Worm (Caenorhabditis elegans) whole organism, L1 larva: Measurements from ENCODE around the gene C35D10.6.
A peak's percentile ranks its signal among the peaks of the same experiment; 100 is the strongest.

Experiments used
- C16A3.4 ChIP-seq: fragments of 150-350 bp; optimal IDR thresholded peaks from 2 replicates; lab custom pipeline; 2014; ENCODE audit warnings: missing biosample characterization, missing genetic modification characterization
- F16B12.6 ChIP-seq: fragments of 150-350 bp; optimal IDR thresholded peaks from 2 replicates; lab custom pipeline; 2014; ENCODE audit warnings: missing biosample characterization, missing genetic modification characterization
- aha-1 ChIP-seq: fragments of 150-350 bp; optimal IDR thresholded peaks from 2 replicates; lab custom pipeline; 2014; ENCODE audit warnings: missing biosample characterization, missing genetic modification characterization
- blmp-1 ChIP-seq: fragments of 150-350 bp; optimal IDR thresholded peaks from 2 replicates; lab custom pipeline; 2014; ENCODE audit warnings: missing biosample characterization, missing genetic modification characterization
- ceh-63 ChIP-seq: fragments of 200-800 bp; sonication (Bioruptor generic); optimal IDR thresholded peaks from 2 replicates; lab custom pipeline; 2018; ENCODE audit warnings: mild to moderate bottlenecking, missing genetic modification characterization, missing compliant biosample characterization
- ceh-8 ChIP-seq: fragments of 200-800 bp; sonication (Bioruptor generic); optimal IDR thresholded peaks from 2 replicates; lab custom pipeline; 2018; ENCODE audit warnings: mild to moderate bottlenecking, missing genetic modification characterization, moderate library complexity, missing compliant biosample characterization
- ceh-82 ChIP-seq, 3 experiments: fragments of 150-350 bp in 1 of 3; sonication (generic microtip) in 2 of 3; optimal IDR thresholded peaks; 2 replicates each; lab custom pipeline; 2014 to 2017; ENCODE audit warnings: missing biosample characterization in 3 of 3, missing genetic modification characterization in 3 of 3
- ceh-88 ChIP-seq: fragments of 200-800 bp; sonication (Bioruptor generic); IDR thresholded peaks from 2 replicates; pipeline ENCODE4 v1.3.6; 2022; ENCODE audit warnings: missing genetic modification characterization, missing compliant biosample characterization
- ceh-90 ChIP-seq: sonication (generic microtip); optimal IDR thresholded peaks from 2 replicates; lab custom pipeline; 2016; ENCODE audit warnings: missing genetic modification characterization, missing compliant biosample characterization
- dpl-1 ChIP-seq, 3 experiments: fragments of 150-350 bp in 2 of 3; sonication (generic microtip) in 1 of 3; optimal IDR thresholded peaks; 2 replicates each; lab custom pipeline; 2014 to 2017; ENCODE audit warnings: missing biosample characterization in 3 of 3, missing genetic modification characterization in 3 of 3, missing genetic modification reagents in 3 of 3
- dsc-1 ChIP-seq: sonication (generic microtip); optimal IDR thresholded peaks from 2 replicates; lab custom pipeline; 2016; ENCODE audit warnings: mild to moderate bottlenecking, missing genetic modification characterization, missing compliant biosample characterization
- efl-1 ChIP-seq, 4 experiments: fragments of 150-350 bp; optimal IDR thresholded peaks in 3 of 4; peaks in 1 of 4; 1 replicate in 1 of 4; 2 replicates in 3 of 4; lab custom pipeline; 2014; ENCODE audit warnings: missing biosample characterization in 2 of 4, missing genetic modification characterization in 2 of 4, missing genetic modification reagents in 2 of 4
- elt-2 ChIP-seq: sonication (generic microtip); optimal IDR thresholded peaks from 2 replicates; lab custom pipeline; 2016; ENCODE audit warnings: missing genetic modification characterization, mild to moderate bottlenecking, inconsistent platforms, missing compliant biosample characterization, missing genetic modification reagents
- ets-5 ChIP-seq: fragments of 200-800 bp; sonication (Bioruptor generic); IDR thresholded peaks from 2 replicates; pipeline ENCODE4 v1.3.6; 2022; ENCODE audit warnings: missing genetic modification characterization, missing compliant biosample characterization
- fkh-10 ChIP-seq: sonication (generic microtip); optimal IDR thresholded peaks from 2 replicates; lab custom pipeline; 2017; ENCODE audit warnings: missing biosample characterization, missing genetic modification reagents, missing genetic modification characterization
- grh-1 ChIP-seq: fragments of 200-800 bp; sonication (Bioruptor generic); IDR thresholded peaks from 2 replicates; pipeline ENCODE4 v1.3.6; 2022; ENCODE audit warnings: missing genetic modification reagents, missing genetic modification characterization, missing compliant biosample characterization
- hpl-2 ChIP-seq: fragments of 150-350 bp; optimal IDR thresholded peaks from 2 replicates; lab custom pipeline; 2014; ENCODE audit warnings: missing biosample characterization, missing genetic modification reagents, missing genetic modification characterization
- irx-1 ChIP-seq: sonication (generic microtip); optimal IDR thresholded peaks from 2 replicates; lab custom pipeline; 2016; ENCODE audit warnings: missing genetic modification characterization, missing compliant biosample characterization
- isw-1 ChIP-seq: fragments of 200-800 bp; sonication (Bioruptor generic); IDR thresholded peaks from 2 replicates; pipeline ENCODE4 v1.3.6; 2022; ENCODE audit warnings: missing genetic modification characterization, missing compliant biosample characterization
- lin-13 ChIP-seq: fragments of 150-350 bp; optimal IDR thresholded peaks from 2 replicates; lab custom pipeline; 2014; ENCODE audit warnings: missing biosample characterization, missing genetic modification reagents, missing genetic modification characterization
- lin-14 ChIP-seq: fragments of 200-800 bp; sonication (Bioruptor generic); optimal IDR thresholded peaks from 2 replicates; lab custom pipeline; 2018; ENCODE audit warnings: mild to moderate bottlenecking, missing genetic modification characterization, moderate library complexity, missing compliant biosample characterization
- lin-35 ChIP-seq, 2 experiments: fragments of 150-350 bp; optimal IDR thresholded peaks; 2 replicates each; lab custom pipeline; 2014; ENCODE audit warnings: missing biosample characterization in 2 of 2, missing genetic modification characterization in 2 of 2, missing genetic modification reagents in 2 of 2
- lin-39 ChIP-seq: fragments of 150-350 bp; optimal IDR thresholded peaks from 2 replicates; lab custom pipeline; 2014; ENCODE audit warnings: missing biosample characterization, missing genetic modification reagents, missing genetic modification characterization
- lsy-2 ChIP-seq, 2 experiments: fragments of 150-350 bp; optimal IDR thresholded peaks; 2 replicates each; lab custom pipeline; 2014; ENCODE audit warnings: missing biosample characterization in 2 of 2, missing genetic modification characterization in 2 of 2
- mdl-1 ChIP-seq, 2 experiments: fragments of 150-350 bp; optimal IDR thresholded peaks; 2 replicates each; lab custom pipeline; 2014 to 2017; ENCODE audit warnings: missing biosample characterization in 2 of 2, missing genetic modification characterization in 2 of 2, inconsistent platforms in 1 of 2
- mef-2 ChIP-seq: fragments of 150-350 bp; optimal IDR thresholded peaks from 2 replicates; lab custom pipeline; 2014; ENCODE audit warnings: missing biosample characterization, missing genetic modification characterization
- mep-1 ChIP-seq: fragments of 150-350 bp; optimal IDR thresholded peaks from 2 replicates; lab custom pipeline; 2014; ENCODE audit warnings: missing biosample characterization, missing genetic modification characterization
- nhr-11 ChIP-seq: fragments of 150-350 bp; optimal IDR thresholded peaks from 2 replicates; lab custom pipeline; 2014; ENCODE audit warnings: missing biosample characterization, missing genetic modification characterization
- nhr-19 ChIP-seq: fragments of 200-800 bp; sonication (Bioruptor generic); conservative IDR thresholded peaks from 2 replicates; pipeline ENCODE4 v1.3.6; 2022; ENCODE audit warnings: missing genetic modification characterization, missing compliant biosample characterization
- nhr-20 ChIP-seq: sonication (generic microtip); optimal IDR thresholded peaks from 2 replicates; lab custom pipeline; 2016; ENCODE audit warnings: mild to moderate bottlenecking, missing genetic modification characterization, missing compliant biosample characterization
- nhr-28 ChIP-seq: fragments of 150-350 bp; optimal IDR thresholded peaks from 2 replicates; lab custom pipeline; 2014; ENCODE audit warnings: missing biosample characterization, missing genetic modification characterization
- nhr-71 ChIP-seq: sonication (generic microtip); optimal IDR thresholded peaks from 2 replicates; lab custom pipeline; 2016; ENCODE audit warnings: mild to moderate bottlenecking, missing genetic modification characterization, moderate library complexity, missing compliant biosample characterization
- nhr-84 ChIP-seq: sonication (generic microtip); optimal IDR thresholded peaks from 2 replicates; lab custom pipeline; 2017; ENCODE audit warnings: missing biosample characterization, missing genetic modification characterization
- nhr-90 ChIP-seq: sonication (generic microtip); optimal IDR thresholded peaks from 2 replicates; lab custom pipeline; 2016; ENCODE audit warnings: mild to moderate bottlenecking, missing genetic modification characterization, missing compliant biosample characterization; ENCODE audit not compliant: poor library complexity
- rnt-1 ChIP-seq: sonication (generic microtip); optimal IDR thresholded peaks from 2 replicates; lab custom pipeline; 2016; ENCODE audit warnings: mild to moderate bottlenecking, missing genetic modification characterization, moderate library complexity, missing compliant biosample characterization
- skn-1 ChIP-seq: fragments of 150-350 bp; optimal IDR thresholded peaks from 2 replicates; lab custom pipeline; 2014; ENCODE audit warnings: missing biosample characterization, missing genetic modification characterization
- snu-23 ChIP-seq: sonication (generic microtip); optimal IDR thresholded peaks from 2 replicates; lab custom pipeline; 2016; ENCODE audit warnings: missing genetic modification characterization, missing compliant biosample characterization
- sptf-1 ChIP-seq: fragments of 150-350 bp; optimal IDR thresholded peaks from 2 replicates; lab custom pipeline; 2014; ENCODE audit warnings: missing biosample characterization, missing genetic modification characterization
- swsn-7 ChIP-seq: sonication (generic microtip); optimal IDR thresholded peaks from 2 replicates; lab custom pipeline; 2016; ENCODE audit warnings: missing genetic modification characterization, missing compliant biosample characterization
- unc-86 ChIP-seq: sonication (generic microtip); optimal IDR thresholded peaks from 2 replicates; lab custom pipeline; 2016; ENCODE audit warnings: missing genetic modification characterization, missing compliant biosample characterization
- xbp-1 ChIP-seq: sonication (generic microtip); optimal IDR thresholded peaks from 2 replicates; lab custom pipeline; 2016; ENCODE audit warnings: missing genetic modification characterization, missing compliant biosample characterization
- ztf-4 ChIP-seq: fragments of 150-350 bp; optimal IDR thresholded peaks from 2 replicates; lab custom pipeline; 2014; ENCODE audit warnings: missing biosample characterization, missing genetic modification characterization

Gene C35D10.6

DNA sequence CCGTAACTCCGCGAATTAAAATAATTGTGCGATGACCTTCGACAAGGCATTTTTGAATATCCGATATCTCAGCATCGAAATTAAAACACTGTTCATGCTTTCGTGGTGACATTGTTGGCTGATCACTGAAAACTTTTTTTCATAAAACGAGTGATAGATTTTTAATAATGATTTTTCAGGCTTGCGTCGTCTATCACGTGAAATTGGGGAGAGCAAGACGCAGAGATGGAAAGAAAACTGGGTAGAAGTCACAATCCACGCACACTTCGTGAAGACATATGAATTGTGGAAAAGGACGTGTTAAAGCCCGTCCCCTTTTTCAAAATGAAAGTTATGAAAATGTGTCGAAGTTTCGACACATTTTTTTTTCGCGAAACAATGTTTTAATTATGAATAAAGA, 9.4 kb upstream of the C35D10.6 start, which contains the start of gene nonu-1 (continued):
- no peak for TF ChIP-seq lsy-2 (tag; optimal IDR thresholded peaks at IDR 0.05; lab: Kevin White, UChicago)
- no peak for TF ChIP-seq lin-39 (tag; lab: Kevin White, UChicago)
- no peak for TF ChIP-seq aha-1 (tag; lab: Kevin White, UChicago)
- TF ChIP-seq mep-1, result no peak
- TF ChIP-seq elt-2 (tag; lab: Kevin White, UChicago), result peak; percentile 9
- no peak for TF ChIP-seq nhr-84 (tag; lab: Kevin White, UChicago)
- TF ChIP-seq irx-1 (tag; lab: Kevin White, UChicago), result no peak
- no peak for TF ChIP-seq ztf-4 (tag; lab: Kevin White, UChicago)
- TF ChIP-seq swsn-7 (tag; lab: Kevin White, UChicago), result no peak
- peak in 1 of 2 experiments; percentile 12 for TF ChIP-seq mdl-1 (tag; optimal IDR thresholded peaks at IDR 0.05; lab: Kevin White, UChicago)

DNA sequence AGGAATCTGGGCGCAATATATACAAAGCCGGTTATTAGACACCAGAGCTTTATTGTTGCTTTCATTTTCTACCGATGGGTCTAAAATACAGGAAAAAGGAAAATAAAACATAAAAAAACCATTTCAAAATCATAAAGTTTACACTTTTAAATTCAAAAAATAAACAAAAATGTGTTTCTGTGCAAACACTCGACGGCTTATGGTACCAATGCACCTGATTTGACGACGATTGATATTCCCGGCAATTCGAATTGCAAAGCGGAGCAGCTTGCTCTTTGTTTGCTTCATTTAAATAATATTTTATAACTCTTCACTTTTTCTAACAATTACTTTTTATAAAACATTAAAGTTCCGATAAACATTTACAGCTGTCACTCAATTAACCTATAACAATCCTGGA, 9.0 kb upstream of the C35D10.6 start, which contains the start of gene F26A1.1:
TSS of gene F26A1.1 (plus strand) at position 369 of the 400 bp plus-strand sequence.
- TF ChIP-seq ceh-82 (tag; optimal IDR thresholded peaks at IDR 0.05; lab: Kevin White, UChicago) (peak in 1 of 3 experiments; percentile 6), F16B12.6 (tag; lab: Kevin White, UChicago) (peak; percentile 82), efl-1 (optimal IDR thresholded peaks at IDR 0.05; lab: Kevin White, UChicago) (peak; percentile 20 to 65), efl-1 (GFP tag; optimal IDR thresholded peaks at IDR 0.05 in 1 of 2; lab: Kevin White, UChicago) (peak; percentile 76 to 96), ceh-8 (GFP tag; lab: Kevin White, UChicago) (no peak), rnt-1 (tag; lab: Kevin White, UChicago) (peak; percentile 4), skn-1 (tag; lab: Kevin White, UChicago) (peak; percentile 14), ets-5 (GFP tag; lab: Robert Waterston, UW) (no peak), nhr-28 (no peak), nhr-90 (tag; lab: Kevin White, UChicago) (peak; percentile 7), nhr-20 (tag; lab: Kevin White, UChicago) (no peak), lsy-2 (tag; optimal IDR thresholded peaks at IDR 0.05; lab: Kevin White, UChicago) (peak; percentile 50 to 67), nhr-71 (tag; lab: Kevin White, UChicago) (peak; percentile 22), hpl-2 (GFP tag; lab: Kevin White, UChicago) (no peak), irx-1 (tag; lab: Kevin White, UChicago) (no peak), lin-35 (GFP tag; optimal IDR thresholded peaks at IDR 0.05; lab: Kevin White, UChicago) (peak; percentile 57 to 68), snu-23 (GFP tag; lab: Kevin White, UChicago) (peak; percentile 41), dpl-1 (GFP tag; optimal IDR thresholded peaks at IDR 0.05; lab: Kevin White, UChicago) (peak; percentile 56 to 76 (median 70)), C16A3.4 (peak; percentile 23)

DNA sequence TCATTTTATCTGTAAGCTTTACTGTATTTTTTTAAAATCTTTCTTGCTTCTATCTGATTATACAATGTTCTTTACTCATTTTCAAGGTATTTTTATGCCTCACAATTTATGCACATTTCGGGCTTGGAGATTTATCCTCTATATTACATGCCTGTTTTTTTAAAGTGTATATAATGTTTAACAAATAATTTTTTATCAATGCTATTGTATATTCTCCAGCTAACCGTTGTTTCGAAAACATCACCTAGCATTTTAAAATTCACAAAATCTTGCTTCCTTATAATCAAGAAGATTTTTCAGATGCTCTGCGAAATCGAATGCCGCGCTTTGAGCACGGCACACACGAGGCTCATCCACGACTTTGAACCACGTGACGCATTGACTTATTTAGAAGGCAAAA, 7.1 kb upstream of the C35D10.6 start, which contains the start of gene ced-4:
TSS of gene ced-4 (plus strand) at position 301 of the 400 bp plus-strand sequence.
- TF ChIP-seq skn-1 (tag; lab: Kevin White, UChicago) (no peak), lin-13 (GFP tag; lab: Kevin White, UChicago) (no peak), unc-86 (tag; lab: Kevin White, UChicago) (no peak), ceh-63 (GFP tag; lab: Kevin White, UChicago) (no peak), mep-1 (no peak), irx-1 (tag; lab: Kevin White, UChicago) (no peak), isw-1 (no peak), blmp-1 (tag; lab: Kevin White, UChicago) (no peak)

DNA sequence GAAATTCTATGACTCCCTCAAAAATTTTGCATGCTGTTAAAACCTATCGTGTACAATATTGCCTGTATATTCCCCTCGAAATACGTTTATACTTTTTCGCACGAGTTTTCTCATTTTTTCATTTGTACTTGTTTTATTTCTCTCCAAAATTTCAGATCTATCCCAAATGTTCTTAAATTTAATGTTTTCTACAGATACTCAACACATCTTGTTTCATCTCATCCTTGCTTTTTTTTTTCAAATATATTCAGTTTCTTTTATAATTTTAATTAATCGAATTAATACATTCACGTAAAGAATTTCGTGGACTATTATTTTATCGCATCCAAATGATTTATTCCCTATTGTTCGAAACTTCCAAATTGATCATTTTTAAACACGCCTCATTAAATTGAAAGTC, 4.2 kb upstream of the C35D10.6 start, which contains the start of gene C35D10.8:
TSS of gene C35D10.8 (plus strand) at position 301 of the 400 bp plus-strand sequence.
- TF ChIP-seq lin-39 (tag; lab: Kevin White, UChicago) (no peak), grh-1 (GFP tag; lab: Robert Waterston, UW) (no peak), rnt-1 (tag; lab: Kevin White, UChicago) (no peak), xbp-1 (tag; lab: Kevin White, UChicago) (no peak), nhr-19 (GFP tag; lab: Robert Waterston, UW) (no peak), fkh-10 (GFP tag; lab: Kevin White, UChicago) (no peak), ztf-4 (tag; lab: Kevin White, UChicago) (no peak), dsc-1 (no peak), ceh-88 (GFP tag; lab: Robert Waterston, UW) (no peak), ceh-63 (GFP tag; lab: Kevin White, UChicago) (no peak), sptf-1 (tag; lab: Kevin White, UChicago) (no peak), unc-86 (tag; lab: Kevin White, UChicago) (no peak), ceh-90 (tag; lab: Kevin White, UChicago) (no peak), lin-14 (GFP tag; lab: Kevin White, UChicago) (no peak), elt-2 (tag; lab: Kevin White, UChicago) (no peak), irx-1 (tag; lab: Kevin White, UChicago) (no peak), nhr-11 (tag; lab: Kevin White, UChicago) (no peak), lin-13 (GFP tag; lab: Kevin White, UChicago) (no peak), mef-2 (tag; lab: Kevin White, UChicago) (no peak)
